Fruit fly (Drosophila melanogaster): ENCODE data around the gene sty.

sty gene

DNA sequence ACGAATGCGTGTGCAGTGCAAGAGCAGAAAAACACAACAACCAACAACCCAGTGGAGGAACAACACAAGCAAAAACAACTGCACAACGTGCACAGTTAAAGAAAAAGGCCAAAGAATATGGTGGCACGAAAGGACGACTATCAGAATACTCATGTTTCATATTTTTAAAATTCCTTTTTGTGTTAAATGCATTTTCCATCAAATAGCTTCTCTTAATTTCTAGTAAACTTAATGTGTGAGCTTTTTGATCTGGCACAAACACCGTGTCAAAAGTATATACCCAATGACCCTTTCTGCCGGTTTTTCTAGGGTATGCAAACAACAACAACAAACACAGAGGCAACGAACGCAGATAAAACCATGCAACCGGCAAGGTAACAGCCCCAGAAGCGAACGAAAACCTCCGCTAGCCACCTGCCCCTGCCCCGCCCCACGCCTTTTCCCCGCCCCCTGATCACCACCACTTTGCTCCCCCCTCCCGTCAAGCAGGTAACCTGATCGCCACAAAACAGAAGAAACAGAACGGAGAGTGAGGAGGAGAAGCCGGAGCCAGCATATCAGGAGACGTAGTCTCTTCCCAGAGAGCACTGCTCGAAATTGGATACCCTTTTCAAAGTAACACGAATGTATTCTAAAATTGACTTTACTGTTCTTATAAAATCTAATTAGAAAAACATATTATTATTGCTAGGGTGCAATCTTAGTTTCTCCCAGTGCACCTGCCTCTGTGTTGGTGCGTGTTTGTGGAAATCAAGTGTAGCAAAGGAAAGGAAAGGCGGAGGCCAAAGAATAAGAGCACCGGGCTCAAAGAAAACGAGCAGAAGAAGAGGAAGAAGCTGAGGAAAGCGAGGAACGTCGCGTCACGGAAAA lies 29.6 kb downstream of the sty start:
- TF ChIP-seq CG34376 (GFP tag; optimal IDR thresholded peaks at IDR 0.05) (no peak), chn (GFP tag; optimal IDR thresholded peaks at IDR 0.05) (peak; percentile 98), dysf (GFP tag; IDR thresholded peaks at IDR 0.05) (peak; percentile 80), jing (GFP tag; optimal IDR thresholded peaks at IDR 0.05) (peak; percentile 96), shn (GFP tag; optimal IDR thresholded peaks at IDR 0.05) (peak; percentile 85), CG15073 (GFP tag; optimal IDR thresholded peaks at IDR 0.05) (peak; percentile 69), TFAM (GFP tag; optimal IDR thresholded peaks at IDR 0.05) (peak; percentile 73), CG10431 (GFP tag; optimal IDR thresholded peaks at IDR 0.05) (peak; percentile 81), Hey (tag; optimal IDR thresholded peaks at IDR 0.05) (no peak), run (tag; optimal IDR thresholded peaks at IDR 0.05) (peak; percentile 54), gfzf (GFP tag; optimal IDR thresholded peaks at IDR 0.05) (peak; percentile 7), sd (tag; optimal IDR thresholded peaks at IDR 0.05) (peak; percentile 39), CG4707 (GFP tag; optimal IDR thresholded peaks at IDR 0.05) (peak; percentile 86), CG8765 (GFP tag; IDR thresholded peaks at IDR 0.05) (peak; percentile 97), CG14860 (GFP tag; IDR thresholded peaks at IDR 0.05; ENCODE audit: partially characterized antibody) (no peak), Nf-YA (GFP tag; IDR thresholded peaks at IDR 0.05) (peak; percentile 67), CG17912 (GFP tag; optimal IDR thresholded peaks at IDR 0.05) (no peak), Dek (tag; optimal IDR thresholded peaks at IDR 0.05) (no peak), CG2202 (tag; optimal IDR thresholded peaks at IDR 0.05) (peak; percentile 92), Side (GFP tag; optimal IDR thresholded peaks at IDR 0.05) (peak; percentile 76), Sry-β (GFP tag; optimal IDR thresholded peaks at IDR 0.05) (peak; percentile 39), Nf-YB (GFP tag; optimal IDR thresholded peaks at IDR 0.05) (peak; percentile 77), CG8281 (tag; optimal IDR thresholded peaks at IDR 0.05) (peak; percentile 17), pros (GFP tag; optimal IDR thresholded peaks at IDR 0.05) (peak; percentile 99), Atf-2 (GFP tag; optimal IDR thresholded peaks at IDR 0.05) (peak; percentile 95), CG9609 (GFP tag; optimal IDR thresholded peaks at IDR 0.05) (peak; percentile 94), Oaz (GFP tag; IDR thresholded peaks at IDR 0.05) (peak; percentile 41), ttk (GFP tag; IDR thresholded peaks at IDR 0.05) (peak; percentile 83), CG10321 (GFP tag; IDR thresholded peaks at IDR 0.05) (peak; percentile 23; the same call in 1 of the 2 replicates), prd (optimal IDR thresholded peaks at IDR 0.05) (no peak), prd (GFP tag; IDR thresholded peaks at IDR 0.05) (peak; percentile 98), pzg (GFP tag; optimal IDR thresholded peaks at IDR 0.05) (no peak), Xbp1 (GFP tag; optimal IDR thresholded peaks at IDR 0.05) (peak; percentile 92), BtbVII (GFP tag; optimal IDR thresholded peaks at IDR 0.05) (no peak), Deaf1 (tag; optimal IDR thresholded peaks at IDR 0.05) (peak; percentile 4), CG30020 (tag; optimal IDR thresholded peaks at IDR 0.05) (peak; percentile 74), GATAe (GFP tag; conservative IDR thresholded peaks at IDR 0.05) (no peak), CG34422 (GFP tag; IDR thresholded peaks at IDR 0.05) (peak; percentile 85), zfh2 (GFP tag; optimal IDR thresholded peaks at IDR 0.05) (no peak), CG33557 (GFP tag; optimal IDR thresholded peaks at IDR 0.05) (peak; percentile 84), Atf3 (GFP tag; optimal IDR thresholded peaks at IDR 0.05) (peak; percentile 94), pan (optimal IDR thresholded peaks at IDR 0.05) (peak in 1 of 2 experiments; percentile 68), pan (GFP tag; optimal IDR thresholded peaks at IDR 0.05 in 1 of 2, IDR thresholded peaks at IDR 0.05 in 1 of 2) (peak; percentile 71 to 80), CG9215 (GFP tag; IDR thresholded peaks at IDR 0.05) (peak; percentile 50), CG12659 (GFP tag; optimal IDR thresholded peaks at IDR 0.05) (peak; percentile 87), Sry-δ (GFP tag; optimal IDR thresholded peaks at IDR 0.05) (peak; percentile 56), crol (GFP tag; IDR thresholded peaks at IDR 0.05) (peak; percentile 99), CG12071 (GFP tag; optimal IDR thresholded peaks at IDR 0.05) (peak; percentile 37), CG2129 (GFP tag; IDR thresholded peaks at IDR 0.05; ENCODE audit: partially characterized antibody) (no peak)
